Worm (Caenorhabditis elegans) whole organism, young adult: ENCODE results near the gene C25E10.4.

Source experiments
- D2030.7 ChIP-seq: fragments of 200-800 bp; sonication (Bioruptor generic); IDR thresholded peaks from 2 replicates; pipeline ENCODE4 v1.3.6; 2022; ENCODE audit warnings: missing genetic modification reagents, missing genetic modification characterization, missing compliant biosample characterization
- F22D6.2 ChIP-seq: sonication (generic microtip); optimal IDR thresholded peaks from 2 replicates; lab custom pipeline; 2016; ENCODE audit warnings: mild to moderate bottlenecking, missing genetic modification characterization, missing compliant biosample characterization
- F52B5.7 ChIP-seq: sonication (generic microtip); optimal IDR thresholded peaks from 2 replicates; lab custom pipeline; 2016; ENCODE audit warnings: mild to moderate bottlenecking, missing genetic modification characterization, missing compliant biosample characterization
- F55B11.4 ChIP-seq: sonication (generic microtip); optimal IDR thresholded peaks from 2 replicates; lab custom pipeline; 2016; ENCODE audit warnings: missing compliant biosample characterization, missing genetic modification characterization, borderline replicate concordance; ENCODE audit not compliant: insufficient read depth
- F57A8.1 ChIP-seq: fragments of 200-800 bp; sonication (Bioruptor generic); optimal IDR thresholded peaks from 2 replicates; lab custom pipeline; 2018; ENCODE audit warnings: mild to moderate bottlenecking, missing genetic modification characterization, moderate library complexity, missing compliant biosample characterization
- Y67H2A.10 ChIP-seq: fragments of 200-800 bp; sonication (Bioruptor generic); conservative IDR thresholded peaks from 2 replicates; pipeline ENCODE4 v1.3.6; 2022; ENCODE audit warnings: missing genetic modification reagents, missing genetic modification characterization, missing compliant biosample characterization
- Y95B8A.8 ChIP-seq: fragments of 200-800 bp; sonication (Bioruptor generic); IDR thresholded peaks from 2 replicates; pipeline ENCODE4 v1.3.6; 2022; ENCODE audit warnings: missing genetic modification reagents, missing genetic modification characterization, missing compliant biosample characterization
- ZK185.1 ChIP-seq: sonication (generic microtip); optimal IDR thresholded peaks from 2 replicates; lab custom pipeline; 2016; ENCODE audit warnings: mild to moderate bottlenecking, missing genetic modification characterization, missing compliant biosample characterization; ENCODE audit not compliant: poor library complexity, severe bottlenecking
- aptf-2 ChIP-seq: fragments of 200-800 bp; sonication (Bioruptor generic); conservative IDR thresholded peaks from 2 replicates; pipeline ENCODE4 v1.3.6; 2022; ENCODE audit warnings: missing genetic modification reagents, missing genetic modification characterization, missing compliant biosample characterization
- aptf-3 ChIP-seq: fragments of 200-800 bp; sonication (Bioruptor generic); IDR thresholded peaks from 2 replicates; pipeline ENCODE4 v1.3.6; 2022; ENCODE audit warnings: missing genetic modification characterization, missing compliant biosample characterization
- athp-1 ChIP-seq: sonication (generic microtip); optimal IDR thresholded peaks from 2 replicates; lab custom pipeline; 2017; ENCODE audit warnings: mild to moderate bottlenecking, missing genetic modification characterization, missing compliant biosample characterization
- cebp-2 ChIP-seq: fragments of 200-800 bp; sonication (Bioruptor generic); IDR thresholded peaks from 2 replicates; pipeline ENCODE4 v1.3.6; 2022; ENCODE audit warnings: missing genetic modification characterization, missing compliant biosample characterization
- ceh-100 ChIP-seq: fragments of 200-800 bp; sonication (Bioruptor generic); IDR thresholded peaks from 2 replicates; pipeline ENCODE4 v1.3.6; 2022; ENCODE audit warnings: missing genetic modification reagents, missing genetic modification characterization, missing compliant biosample characterization
- die-1 ChIP-seq: sonication (generic microtip); optimal IDR thresholded peaks from 2 replicates; lab custom pipeline; 2016; ENCODE audit warnings: missing genotype, mild to moderate bottlenecking, missing genetic modification characterization, missing compliant biosample characterization
- dpl-1 ChIP-seq: fragments of 150-350 bp; optimal IDR thresholded peaks from 2 replicates; lab custom pipeline; 2014; ENCODE audit warnings: missing biosample characterization, missing genetic modification reagents, missing genetic modification characterization
- efl-1 ChIP-seq: fragments of 150-350 bp; optimal IDR thresholded peaks from 2 replicates; lab custom pipeline; 2014; ENCODE audit warnings: missing biosample characterization, missing genetic modification reagents, missing genetic modification characterization
- egrh-3 ChIP-seq: fragments of 200-800 bp; sonication (Bioruptor generic); IDR thresholded peaks from 2 replicates; pipeline ENCODE4 v1.3.6; 2022; ENCODE audit warnings: missing genetic modification reagents, missing genetic modification characterization, missing compliant biosample characterization
- ets-4 ChIP-seq: fragments of 200-800 bp; sonication (Bioruptor generic); optimal IDR thresholded peaks from 2 replicates; lab custom pipeline; 2018; ENCODE audit warnings: mild to moderate bottlenecking, missing genetic modification characterization, missing compliant biosample characterization
- hlh-26 ChIP-seq: fragments of 200-800 bp; sonication (Bioruptor generic); conservative IDR thresholded peaks from 2 replicates; pipeline ENCODE4 v1.3.6; 2022; ENCODE audit warnings: missing genetic modification reagents, missing genetic modification characterization, missing compliant biosample characterization
- hmg-1.2 ChIP-seq: fragments of 200-800 bp; sonication (Bioruptor generic); IDR thresholded peaks from 2 replicates; pipeline ENCODE4 v1.3.6; 2022; ENCODE audit warnings: missing genetic modification reagents, missing genetic modification characterization, missing compliant biosample characterization
- hrde-1 ChIP-seq: sonication (generic microtip); optimal IDR thresholded peaks from 2 replicates; lab custom pipeline; 2016; ENCODE audit warnings: missing genetic modification characterization, mild to moderate bottlenecking, missing compliant biosample characterization, moderate library complexity, missing genotype, missing genetic modification reagents, borderline replicate concordance
- lag-1 ChIP-seq: fragments of 200-800 bp; sonication (Bioruptor generic); IDR thresholded peaks from 2 replicates; pipeline ENCODE4 v1.3.6; 2022; ENCODE audit warnings: missing genetic modification reagents, missing genetic modification characterization, missing compliant biosample characterization
- lin-26 ChIP-seq: fragments of 200-800 bp; sonication (Bioruptor generic); IDR thresholded peaks from 2 replicates; pipeline ENCODE4 v1.3.6; 2022; ENCODE audit warnings: missing genetic modification reagents, missing genetic modification characterization, missing compliant biosample characterization
- lir-1 ChIP-seq: fragments of 200-800 bp; sonication (Bioruptor generic); conservative IDR thresholded peaks from 2 replicates; pipeline ENCODE4 v1.3.6; 2022; ENCODE audit warnings: missing genetic modification reagents, missing genetic modification characterization, missing compliant biosample characterization
- madf-10 ChIP-seq: sonication (generic microtip); optimal IDR thresholded peaks from 2 replicates; lab custom pipeline; 2016; ENCODE audit warnings: mild to moderate bottlenecking, missing genetic modification characterization, missing compliant biosample characterization
- madf-3 ChIP-seq: fragments of 200-800 bp; sonication (Bioruptor generic); IDR thresholded peaks from 2 replicates; pipeline ENCODE4 v1.3.6; 2022; ENCODE audit warnings: missing genetic modification reagents, missing genetic modification characterization, missing compliant biosample characterization
- madf-8 ChIP-seq: fragments of 200-800 bp; sonication (Bioruptor generic); conservative IDR thresholded peaks from 2 replicates; pipeline ENCODE4 v1.3.6; 2022; ENCODE audit warnings: missing genetic modification reagents, missing genetic modification characterization, missing compliant biosample characterization
- nhr-120 ChIP-seq: fragments of 200-800 bp; sonication (Bioruptor generic); IDR thresholded peaks from 2 replicates; pipeline ENCODE4 v1.3.6; 2022; ENCODE audit warnings: missing genetic modification characterization, missing compliant biosample characterization
- pha-4 ChIP-seq: fragments of 150-350 bp; sonication (generic microtip); optimal IDR thresholded peaks from 2 replicates; lab custom pipeline; 2014; ENCODE audit warnings: missing biosample characterization, missing genetic modification reagents, missing genetic modification characterization
- sea-2 ChIP-seq: fragments of 200-800 bp; sonication (Bioruptor generic); IDR thresholded peaks from 2 replicates; pipeline ENCODE4 v1.3.6; 2022; ENCODE audit warnings: missing genetic modification characterization, missing compliant biosample characterization
- sptf-2 ChIP-seq: fragments of 200-800 bp; sonication (Bioruptor generic); optimal IDR thresholded peaks from 2 replicates; lab custom pipeline; 2018; ENCODE audit warnings: mild to moderate bottlenecking, missing genetic modification characterization, missing compliant biosample characterization
- unc-130 ChIP-seq: sonication (generic microtip); optimal IDR thresholded peaks from 2 replicates; lab custom pipeline; 2016; ENCODE audit warnings: missing genetic modification reagents, missing genetic modification characterization, missing compliant biosample characterization
- unc-62 ChIP-seq: fragments of 150-350 bp; optimal IDR thresholded peaks from 2 replicates; lab custom pipeline; 2014; ENCODE audit warnings: missing biosample characterization, missing genetic modification reagents, missing genetic modification characterization
- xnd-1 ChIP-seq: sonication (generic microtip); optimal IDR thresholded peaks from 2 replicates; lab custom pipeline; 2016; ENCODE audit warnings: missing genotype, missing genetic modification reagents, missing genetic modification characterization, missing compliant biosample characterization
- ztf-26 ChIP-seq: sonication (generic microtip); optimal IDR thresholded peaks from 2 replicates; lab custom pipeline; 2017; ENCODE audit warnings: missing genetic modification characterization, missing compliant biosample characterization
- ztf-28 ChIP-seq: fragments of 200-800 bp; sonication (Bioruptor generic); IDR thresholded peaks from 2 replicates; pipeline ENCODE4 v1.3.6; 2022; ENCODE audit warnings: missing genetic modification reagents, missing genetic modification characterization, missing compliant biosample characterization

Gene C25E10.4

DNA sequence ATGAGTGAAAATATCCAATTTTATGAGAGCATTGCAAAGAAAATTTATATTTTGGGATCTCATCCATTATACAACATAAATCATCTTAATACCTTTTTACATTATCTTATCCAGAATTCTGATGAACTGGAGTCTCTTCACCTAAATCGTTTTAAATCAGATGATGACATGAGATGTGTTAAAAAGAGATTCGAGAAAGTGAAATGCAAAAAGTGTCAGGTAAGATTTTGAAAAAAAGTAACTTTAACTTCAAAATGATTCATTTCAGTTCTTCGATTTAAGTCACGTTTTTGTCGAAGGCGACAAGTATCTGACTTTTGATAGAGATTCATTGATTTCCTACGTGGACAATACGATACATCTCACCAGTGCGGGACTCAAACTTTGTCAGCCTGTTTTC is 14.5 kb upstream of the C25E10.4 start:
- TF ChIP-seq ets-4 (GFP tag; lab: Kevin White, UChicago), result no peak
- TF ChIP-seq madf-10 (tag; lab: Kevin White, UChicago), result no peak
- no peak for TF ChIP-seq Y67H2A.10 (GFP tag; lab: Robert Waterston, UW)
- no peak for TF ChIP-seq madf-3 (GFP tag; lab: Robert Waterston, UW)
- no peak for TF ChIP-seq unc-62 (GFP tag; lab: Kevin White, UChicago)
- TF ChIP-seq F55B11.4, result no peak
- TF ChIP-seq aptf-2 (GFP tag; lab: Robert Waterston, UW), result no peak
- no peak for TF ChIP-seq F57A8.1
- no peak for TF ChIP-seq ztf-28
- no peak for TF ChIP-seq hmg-1.2
- TF ChIP-seq aptf-3, result no peak
- TF ChIP-seq ZK185.1 (tag; lab: Kevin White, UChicago), result no peak
- TF ChIP-seq cebp-2 (GFP tag; lab: Robert Waterston, UW), result no peak
- TF ChIP-seq unc-130 (GFP tag; lab: Kevin White, UChicago), result no peak
- TF ChIP-seq madf-8 (GFP tag; lab: Robert Waterston, UW), result no peak
- no peak for TF ChIP-seq ztf-26 (tag; lab: Kevin White, UChicago)

DNA sequence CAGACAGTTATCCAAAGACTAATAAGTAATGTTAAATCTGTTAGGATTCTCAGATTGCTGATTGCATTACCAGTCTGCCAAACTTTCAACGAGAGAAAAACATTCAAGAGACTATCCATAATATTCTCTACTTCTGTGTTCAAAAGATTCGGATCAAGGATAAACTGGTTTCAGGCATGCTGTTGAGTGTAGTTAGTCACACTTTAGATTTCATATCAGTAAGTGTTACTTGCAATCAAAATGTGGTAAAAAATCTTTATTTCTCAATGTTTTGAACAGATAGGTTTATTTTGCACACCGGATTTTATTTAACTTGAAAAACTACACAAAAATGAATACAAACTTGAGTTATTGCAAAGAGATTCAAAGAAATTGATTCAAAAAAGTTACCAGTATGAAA is 11.3 kb upstream of the C25E10.4 start, which contains the start of gene oac-41:
Gene oac-41 (minus strand): TSS at position 101 of the 400 bp plus-strand sequence.
- TF ChIP-seq nhr-120 (GFP tag; lab: Robert Waterston, UW) (no peak), lin-26 (GFP tag; lab: Robert Waterston, UW) (no peak), pha-4 (no peak), cebp-2 (GFP tag; lab: Robert Waterston, UW) (no peak), unc-130 (GFP tag; lab: Kevin White, UChicago) (no peak), xnd-1 (no peak), dpl-1 (GFP tag; lab: Kevin White, UChicago) (no peak), F57A8.1 (no peak), athp-1 (tag; lab: Kevin White, UChicago) (no peak), hlh-26 (GFP tag; lab: Robert Waterston, UW) (no peak), lir-1 (GFP tag; lab: Robert Waterston, UW) (no peak), F22D6.2 (tag; lab: Kevin White, UChicago) (no peak), sea-2 (no peak), F52B5.7 (tag; lab: Kevin White, UChicago) (no peak), lag-1 (no peak), sptf-2 (GFP tag; lab: Kevin White, UChicago) (no peak), Y95B8A.8 (no peak)

DNA sequence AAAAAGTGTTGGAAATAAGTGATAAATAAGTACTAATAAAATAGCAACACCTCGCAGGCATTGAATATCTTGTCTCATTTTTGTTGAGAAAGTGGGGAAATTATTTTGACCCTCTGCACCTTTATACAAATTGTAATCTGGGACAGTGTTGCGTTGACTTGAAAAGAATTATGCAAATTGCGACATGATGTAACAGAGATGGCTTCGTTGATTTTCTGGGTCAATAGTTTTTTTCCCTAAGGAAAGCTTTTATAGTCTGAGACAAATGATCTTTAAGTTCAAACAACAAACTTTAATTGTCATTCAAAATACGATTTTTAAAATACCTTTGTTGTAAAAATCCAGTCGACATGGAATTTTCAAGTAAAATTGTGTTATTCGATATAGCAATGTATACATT is 8.7 kb upstream of the C25E10.4 start, which contains the start of gene bus-1:
Gene bus-1 (minus strand): TSS at position 101 of the 400 bp plus-strand sequence.
- TF ChIP-seq hrde-1 (tag; lab: Kevin White, UChicago) (no peak), die-1 (tag; lab: Kevin White, UChicago) (no peak), D2030.7 (GFP tag; lab: Robert Waterston, UW) (no peak), lir-1 (GFP tag; lab: Robert Waterston, UW) (no peak), efl-1 (GFP tag; lab: Kevin White, UChicago) (no peak), egrh-3 (GFP tag; lab: Robert Waterston, UW) (no peak), athp-1 (tag; lab: Kevin White, UChicago) (no peak), ceh-100 (GFP tag; lab: Robert Waterston, UW) (no peak)
